Worm (Caenorhabditis elegans) whole organism, mixed stage, embryonic: ENCODE data around the gene mex-5.

Source experiments
- elt-1 ChIP-seq: sonication (generic microtip); optimal IDR thresholded peaks from 2 replicates; lab custom pipeline; 2017; ENCODE audit warnings: missing genetic modification characterization, mild to moderate bottlenecking, missing compliant biosample characterization, antibody characterized with exemption, moderate library complexity, borderline replicate concordance; ENCODE audit not compliant: insufficient read depth
- mep-1 ChIP-seq: fragments of 150-350 bp; optimal IDR thresholded peaks from 2 replicates; lab custom pipeline; 2017; ENCODE audit warnings: missing biosample characterization, missing genetic modification reagents, missing genetic modification characterization, inconsistent platforms
- nhr-237 ChIP-seq: fragments of 150-350 bp; optimal IDR thresholded peaks from 2 replicates; lab custom pipeline; 2014; ENCODE audit warnings: missing biosample characterization, missing genetic modification characterization
- pha-4 ChIP-seq: fragments of 150-350 bp; optimal IDR thresholded peaks from 2 replicates; lab custom pipeline; 2018; ENCODE audit warnings: missing biosample characterization, missing genetic modification reagents, missing genetic modification characterization
- unc-62 ChIP-seq: fragments of 150-350 bp; optimal IDR thresholded peaks from 2 replicates; lab custom pipeline; 2014; ENCODE audit warnings: missing biosample characterization, missing genetic modification reagents, missing genetic modification characterization
- zip-8 ChIP-seq: fragments of 150-350 bp; optimal IDR thresholded peaks from 2 replicates; lab custom pipeline; 2014; ENCODE audit warnings: missing biosample characterization, missing genetic modification characterization

DNA sequence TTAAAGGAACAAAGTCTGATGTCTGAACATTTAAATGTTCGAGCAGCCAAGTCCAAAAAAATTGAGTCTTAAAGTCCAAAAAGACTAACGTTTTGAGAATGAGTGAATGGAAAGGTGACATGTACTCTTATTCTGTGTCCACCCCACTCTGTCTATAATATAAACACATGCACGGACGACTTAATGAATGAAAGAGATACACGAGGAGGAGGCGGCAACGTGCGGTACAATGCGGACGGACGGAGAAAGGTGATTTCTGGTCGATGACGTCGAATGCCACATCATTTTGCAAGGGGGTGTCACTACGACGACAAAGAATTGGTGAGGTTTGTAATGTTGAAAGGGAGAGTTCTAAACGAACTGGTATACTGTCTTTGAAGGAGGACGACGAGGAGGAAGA, 41.2 kb downstream of the mex-5 start:
- no peak for TF ChIP-seq pha-4 (tag; lab: Kevin White, UChicago)
- TF ChIP-seq nhr-237 (tag; lab: Kevin White, UChicago): no peak
- no peak for TF ChIP-seq mep-1 (tag; lab: Kevin White, UChicago)
- no peak for TF ChIP-seq elt-1
- TF ChIP-seq unc-62 (GFP tag; lab: Kevin White, UChicago): no peak
- TF ChIP-seq zip-8 (tag; lab: Kevin White, UChicago): no peak
